Worm (Caenorhabditis elegans) whole organism, L3 larva: ENCODE measurements around the gene dnc-2.

ENCODE experiments used
- ama-1 ChIP-seq: fragments of 150-350 bp; optimal IDR thresholded peaks from 2 replicates; lab custom pipeline; 2018
- elt-1 ChIP-seq: fragments of 150-350 bp; optimal IDR thresholded peaks from 2 replicates; lab custom pipeline; 2014; ENCODE audit warnings: missing biosample characterization, missing genetic modification characterization
- lin-39 ChIP-seq: fragments of 150-350 bp; optimal IDR thresholded peaks from 2 replicates; lab custom pipeline; 2018; ENCODE audit warnings: missing biosample characterization, missing genetic modification reagents, missing genetic modification characterization
- lsy-12 ChIP-seq: sonication (generic microtip); optimal IDR thresholded peaks from 2 replicates; lab custom pipeline; 2016; ENCODE audit warnings: mild to moderate bottlenecking, missing genetic modification characterization, missing compliant biosample characterization
- nhr-237 ChIP-seq: fragments of 150-350 bp; optimal IDR thresholded peaks from 2 replicates; lab custom pipeline; 2014; ENCODE audit warnings: missing biosample characterization, missing genetic modification characterization
- nhr-76 ChIP-seq: fragments of 150-350 bp; sonication (generic microtip); optimal IDR thresholded peaks from 5 replicates; lab custom pipeline; 2014; ENCODE audit warnings: missing biosample characterization, missing genetic modification characterization
- sea-2 ChIP-seq: fragments of 150-350 bp; sonication (generic microtip); optimal IDR thresholded peaks from 4 replicates; lab custom pipeline; 2014; ENCODE audit warnings: missing biosample characterization, missing genetic modification reagents, missing genetic modification characterization
- skn-1 ChIP-seq: fragments of 150-350 bp; optimal IDR thresholded peaks from 2 replicates; lab custom pipeline; 2014; ENCODE audit warnings: missing biosample characterization, missing genetic modification characterization
- ztf-11 ChIP-seq: fragments of 150-350 bp; optimal IDR thresholded peaks from 2 replicates; lab custom pipeline; 2014; ENCODE audit warnings: missing biosample characterization, missing genetic modification characterization

DNA sequence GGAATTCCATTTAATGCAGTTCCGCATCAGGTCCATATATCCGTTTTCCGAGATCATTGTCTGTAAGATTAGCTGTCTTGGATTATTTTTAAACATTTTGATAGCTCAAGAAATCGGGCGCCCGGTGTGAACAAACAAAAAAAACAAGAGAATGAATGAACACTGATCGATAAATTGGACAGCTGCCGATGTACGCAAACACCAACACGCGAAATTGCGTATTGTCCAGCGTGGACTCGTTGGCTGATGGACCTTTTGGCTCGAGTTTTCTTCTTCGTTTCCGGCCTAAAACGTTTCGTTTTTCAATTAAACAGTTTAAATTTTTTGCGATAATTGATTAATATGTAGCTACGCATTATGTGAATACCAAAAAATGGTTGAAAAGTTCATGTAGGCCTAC is 19.5 kb downstream of the dnc-2 start, which contains the start of gene dpff-1:
- TF ChIP-seq nhr-237 (tag; lab: Kevin White, UChicago) (no peak), skn-1 (tag; lab: Kevin White, UChicago) (no peak), lsy-12 (tag; lab: Kevin White, UChicago) (no peak), sea-2 (GFP tag; lab: Kevin White, UChicago) (no peak), lin-39 (tag; lab: Kevin White, UChicago) (no peak), elt-1 (tag; lab: Kevin White, UChicago) (no peak), ama-1 (lab: Kevin White, UChicago) (no peak), nhr-76 (tag; lab: Kevin White, UChicago) (no peak), ztf-11 (tag; lab: Kevin White, UChicago) (no peak)
